Fruit fly (Drosophila melanogaster) whole organism, embryonic: ENCODE measurements around the gene dah.
A peak's percentile ranks its signal among the peaks of the same experiment; 100 is the strongest.

Source experiments
- Adf1 ChIP-seq: fragments of 200-800 bp; sonication (Bioruptor generic); IDR thresholded peaks from 2 replicates; pipeline ENCODE4 v1.3.6; 2022; ENCODE audit warnings: missing biosample characterization, missing genetic modification characterization
- CG10366 ChIP-seq: fragments of 200-800 bp; sonication (Bioruptor generic); IDR thresholded peaks from 2 replicates; pipeline ENCODE4 v1.3.6; 2022; ENCODE audit warnings: missing biosample characterization, missing genetic modification characterization
- CG10565 ChIP-seq: fragments of 200-800 bp; sonication (Bioruptor generic); optimal IDR thresholded peaks from 3 replicates; lab custom pipeline; 2016; ENCODE audit warnings: missing biosample characterization, mild to moderate bottlenecking, missing genetic modification characterization
- CG10959 ChIP-seq: fragments of 200-800 bp; sonication (Bioruptor generic); IDR thresholded peaks from 2 replicates; pipeline ENCODE4 v1.3.6; 2022; ENCODE audit warnings: missing biosample characterization, missing genetic modification characterization
- CG11093 ChIP-seq: fragments of 200-800 bp; sonication (Bioruptor generic); IDR thresholded peaks from 3 replicates; pipeline ENCODE4 v1.3.6; 2022; ENCODE audit warnings: missing biosample characterization, missing genetic modification characterization
- CG14441 ChIP-seq: fragments of 200-800 bp; sonication (Bioruptor generic); IDR thresholded peaks from 2 replicates; pipeline ENCODE4 v1.3.6; 2022; ENCODE audit warnings: missing biosample characterization, missing genetic modification characterization
- CG18476 ChIP-seq: fragments of 200-800 bp; sonication (Bioruptor generic); optimal IDR thresholded peaks from 2 replicates; lab custom pipeline; 2016; ENCODE audit warnings: missing biosample characterization, mild to moderate bottlenecking, missing genetic modification characterization
- CG2202 ChIP-seq: fragments of 200-800 bp; sonication (Bioruptor generic); optimal IDR thresholded peaks from 2 replicates; lab custom pipeline; 2018; ENCODE audit warnings: missing biosample characterization, mild to moderate bottlenecking, missing genetic modification characterization
- CG3995 ChIP-seq: fragments of 200-800 bp; sonication (Bioruptor generic); optimal IDR thresholded peaks from 3 replicates; lab custom pipeline; 2016; ENCODE audit warnings: missing biosample characterization, missing genetic modification characterization
- CG7271 ChIP-seq: fragments of 200-800 bp; sonication (Bioruptor generic); optimal IDR thresholded peaks from 2 replicates; lab custom pipeline; 2018; ENCODE audit warnings: missing biosample characterization, mild to moderate bottlenecking, missing genetic modification characterization, moderate library complexity
- CTCF ChIP-seq: fragments of 200-800 bp; sonication (Bioruptor generic); optimal IDR thresholded peaks from 2 replicates; lab custom pipeline; 2017; ENCODE audit warnings: missing biosample characterization, mild to moderate bottlenecking, missing genetic modification characterization, moderate library complexity
- D19A ChIP-seq: fragments of 200-800 bp; optimal IDR thresholded peaks from 3 replicates; lab custom pipeline; 2019; ENCODE audit warnings: missing biosample characterization, mild to moderate bottlenecking, missing genetic modification characterization, moderate library complexity
- Deaf1 ChIP-seq: fragments of 200-800 bp; optimal IDR thresholded peaks from 3 replicates; lab custom pipeline; 2019; ENCODE audit warnings: missing biosample characterization, mild to moderate bottlenecking, missing genetic modification characterization, moderate library complexity
- Dip2 ChIP-seq: fragments of 200-800 bp; sonication (Bioruptor generic); IDR thresholded peaks from 2 replicates; pipeline ENCODE4 v1.3.6; 2022; ENCODE audit warnings: missing biosample characterization, missing genetic modification characterization
- Ets65A ChIP-seq: fragments of 200-800 bp; sonication (Bioruptor generic); peaks from one replicate; lab custom pipeline; 2016; ENCODE audit warnings: missing biosample characterization, missing genetic modification characterization
- Hey ChIP-seq: fragments of 200-800 bp; sonication (Bioruptor generic); optimal IDR thresholded peaks from 3 replicates; lab custom pipeline; 2018; ENCODE audit warnings: missing biosample characterization, mild to moderate bottlenecking, missing genetic modification characterization
- Nf-YB ChIP-seq: fragments of 200-800 bp; sonication (Bioruptor generic); optimal IDR thresholded peaks from 3 replicates; lab custom pipeline; 2019; ENCODE audit warnings: missing biosample characterization, mild to moderate bottlenecking, missing genetic modification characterization, moderate library complexity
- Nf-YC ChIP-seq: fragments of 200-800 bp; optimal IDR thresholded peaks from 3 replicates; lab custom pipeline; 2019; ENCODE audit warnings: missing biosample characterization, mild to moderate bottlenecking, missing genetic modification characterization, moderate library complexity
- ewg ChIP-seq: fragments of 200-800 bp; sonication (Bioruptor generic); optimal IDR thresholded peaks from 3 replicates; lab custom pipeline; 2017; ENCODE audit warnings: mild to moderate bottlenecking, missing biosample characterization, missing genetic modification reagents, missing genetic modification characterization
- gcm2 ChIP-seq: fragments of 200-800 bp; sonication (Bioruptor generic); optimal IDR thresholded peaks from 2 replicates; lab custom pipeline; 2016; ENCODE audit warnings: missing biosample characterization, missing genetic modification characterization
- lab ChIP-seq: fragments of 200-800 bp; sonication (Bioruptor generic); optimal IDR thresholded peaks from 3 replicates; lab custom pipeline; 2017; ENCODE audit warnings: missing biosample characterization, missing genetic modification characterization, mild to moderate bottlenecking, moderate library complexity, missing genetic modification reagents
- lov ChIP-seq, 2 experiments: fragments of 200-800 bp in 1 of 2; fragments of >200 bp in 1 of 2; sonication (Bioruptor generic) in 1 of 2; IDR thresholded peaks in 1 of 2; optimal IDR thresholded peaks in 1 of 2; 2 replicates in 1 of 2; 3 replicates in 1 of 2; pipeline versions ENCODE4 v1.3.6 to Lab custom; 2017 to 2022; ENCODE audit warnings: missing biosample characterization in 1 of 2, missing genetic modification characterization in 1 of 2
- nerfin-1 ChIP-seq: fragments of 200-800 bp; sonication (Bioruptor generic); optimal IDR thresholded peaks from 3 replicates; lab custom pipeline; 2019; ENCODE audit warnings: missing biosample characterization, mild to moderate bottlenecking, missing genetic modification characterization, moderate library complexity
- nerfin-2 ChIP-seq: fragments of 200-800 bp; sonication (Bioruptor generic); IDR thresholded peaks from 2 replicates; pipeline ENCODE4 v1.3.6; 2022; ENCODE audit warnings: missing biosample characterization, missing genetic modification characterization; ENCODE audit not compliant: partially characterized antibody
- odd ChIP-seq: fragments of 200-800 bp; sonication (Bioruptor generic); optimal IDR thresholded peaks from 2 replicates; lab custom pipeline; 2017; ENCODE audit warnings: missing biosample characterization, mild to moderate bottlenecking, missing genetic modification characterization
- org-1 ChIP-seq: fragments of 200-800 bp; sonication (Bioruptor generic); optimal IDR thresholded peaks from 2 replicates; lab custom pipeline; 2017; ENCODE audit warnings: missing biosample characterization, missing genetic modification characterization
- repo ChIP-seq: fragments of 200-800 bp; sonication (Bioruptor generic); optimal IDR thresholded peaks from 2 replicates; lab custom pipeline; 2016; ENCODE audit warnings: missing biosample characterization, missing genetic modification characterization
- twi ChIP-seq: fragments of 200-800 bp; optimal IDR thresholded peaks from 2 replicates; lab custom pipeline; 2019; ENCODE audit warnings: missing biosample characterization, mild to moderate bottlenecking, missing genetic modification characterization, moderate library complexity
- wor ChIP-seq: fragments of 200-800 bp; sonication (Bioruptor generic); IDR thresholded peaks from 2 replicates; pipeline ENCODE4 v1.3.6; 2022; ENCODE audit warnings: missing biosample characterization, missing genetic modification characterization
- zen2 ChIP-seq: fragments of 200-800 bp; sonication (Bioruptor generic); IDR thresholded peaks from 3 replicates; pipeline ENCODE4 v1.3.6; 2022; ENCODE audit warnings: missing biosample characterization, missing genetic modification characterization; ENCODE audit not compliant: partially characterized antibody

The dah gene

DNA sequence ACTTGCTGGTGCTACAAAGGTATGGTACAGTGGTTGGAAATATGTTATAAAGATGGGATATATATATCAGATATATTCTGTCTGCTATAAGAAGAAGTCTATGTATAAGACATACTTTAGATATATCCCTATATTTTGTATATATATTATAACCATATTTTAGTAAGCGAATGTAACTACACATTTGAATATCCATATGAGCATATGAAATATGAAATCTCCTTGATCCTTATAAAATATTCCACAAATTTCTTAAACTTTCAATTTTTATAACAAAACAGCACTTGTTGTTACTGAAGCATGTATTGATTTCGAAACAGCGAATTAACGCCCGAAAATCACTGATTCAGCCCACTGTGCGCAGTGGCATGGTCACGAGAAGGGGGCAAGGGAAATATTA is 36.3 kb downstream of the dah start (continued):
- TF ChIP-seq odd, result no peak

DNA sequence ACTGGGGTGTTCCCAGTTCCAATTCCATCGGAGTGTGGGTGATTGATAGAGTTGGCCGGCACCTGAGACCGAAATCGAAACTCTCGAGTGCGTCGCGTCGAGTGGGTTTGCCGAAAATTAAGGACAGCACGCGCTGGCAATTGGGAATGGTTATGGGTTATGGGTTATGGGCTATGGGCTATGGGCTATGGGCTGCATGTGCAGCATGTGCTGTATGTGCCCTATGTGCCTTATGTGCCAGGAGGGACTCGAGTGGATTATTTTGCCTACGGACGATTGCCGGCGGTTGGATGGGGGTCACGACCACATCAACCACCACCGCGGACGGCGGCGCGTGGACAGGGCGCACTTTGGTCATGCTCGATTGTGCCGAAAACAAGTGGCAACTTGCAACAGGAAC is 42.0 kb downstream of the dah start:
- TF ChIP-seq CG10366, result no peak
- no peak for TF ChIP-seq wor
- TF ChIP-seq gcm2 (GFP tag; lab: Kevin White, UChicago), result no peak
- peak; percentile 80 for TF ChIP-seq twi (tag; lab: Kevin White, UChicago)
- no peak for TF ChIP-seq org-1 (GFP tag; lab: Kevin White, UChicago)
- TF ChIP-seq lov (optimal IDR thresholded peaks at IDR 0.05; lab: Kevin White, UChicago), result no peak
- TF ChIP-seq lov (GFP tag; IDR thresholded peaks at IDR 0.05; lab: Robert Waterston, UW), result no peak
- peak; percentile 50 for TF ChIP-seq Hey (tag; lab: Kevin White, UChicago)
- TF ChIP-seq D19A (tag; lab: Kevin White, UChicago), result no peak
- no peak for TF ChIP-seq lab (GFP tag; lab: Kevin White, UChicago)
- TF ChIP-seq nerfin-2 (GFP tag; lab: Robert Waterston, UW), result no peak
- TF ChIP-seq CG11093 (GFP tag; lab: Robert Waterston, UW), result no peak
- TF ChIP-seq CG14441 (GFP tag; lab: Robert Waterston, UW), result no peak
- TF ChIP-seq, all 482 proteins: peak for 2

- TF ChIP-seq Deaf1 (tag; lab: Kevin White, UChicago) (peak; percentile 9), repo (GFP tag; lab: Kevin White, UChicago) (no peak), ewg (GFP tag; lab: Kevin White, UChicago) (peak; percentile 72), Ets65A (peak; percentile 32), Nf-YB (peak; percentile 94), Nf-YC (peak; percentile 96), zen2 (GFP tag; lab: Robert Waterston, UW) (0 out of 3 replicates have a peak, but pooled peaks have one; percentile 23), CG10959 (GFP tag; lab: Robert Waterston, UW) (no peak), Adf1 (GFP tag; lab: Robert Waterston, UW) (peak; percentile 63; the same call in 1 of the 2 replicates), nerfin-1 (tag; lab: Kevin White, UChicago) (peak; percentile 8)
These were observed 50.9 kb downstream of the dah start, which contains the start of gene acj6 for dm6 chrX:15379014-15379491. TSS of gene acj6 (minus strand) at chrX:15379064.

DNA sequence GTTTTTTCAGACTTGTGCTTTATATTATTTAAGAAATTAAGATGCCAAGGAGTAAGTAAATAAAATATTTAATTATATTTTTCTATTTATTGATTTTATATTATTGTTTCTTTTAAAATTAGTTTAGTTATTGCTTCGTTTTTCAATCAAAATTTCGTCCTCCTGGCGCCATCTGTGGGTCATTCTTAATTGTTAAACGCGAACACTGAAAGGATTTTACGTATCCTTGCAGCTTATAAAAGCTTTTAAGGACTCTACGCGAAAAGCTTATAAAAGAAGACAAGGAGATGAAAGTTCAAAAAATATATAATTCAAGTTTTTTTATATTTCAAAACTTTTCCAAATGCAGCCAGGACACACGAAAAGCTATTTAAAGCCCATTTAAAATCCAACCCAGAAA is 52.1 kb downstream of the dah start:
- TF ChIP-seq CG7271 (no peak), CTCF (GFP tag; lab: Kevin White, UChicago) (peak; percentile 90), CG3995 (GFP tag; lab: Kevin White, UChicago) (no peak), CG2202 (tag; lab: Kevin White, UChicago) (no peak), CG10565 (no peak), Dip2 (peak; percentile 77), CG18476 (GFP tag; lab: Kevin White, UChicago) (no peak)
